Fruit fly (Drosophila melanogaster): ENCODE results near the gene CG15814.
A peak's percentile ranks its signal among the peaks of the same experiment; 100 is the strongest.

CG15814 gene

DNA sequence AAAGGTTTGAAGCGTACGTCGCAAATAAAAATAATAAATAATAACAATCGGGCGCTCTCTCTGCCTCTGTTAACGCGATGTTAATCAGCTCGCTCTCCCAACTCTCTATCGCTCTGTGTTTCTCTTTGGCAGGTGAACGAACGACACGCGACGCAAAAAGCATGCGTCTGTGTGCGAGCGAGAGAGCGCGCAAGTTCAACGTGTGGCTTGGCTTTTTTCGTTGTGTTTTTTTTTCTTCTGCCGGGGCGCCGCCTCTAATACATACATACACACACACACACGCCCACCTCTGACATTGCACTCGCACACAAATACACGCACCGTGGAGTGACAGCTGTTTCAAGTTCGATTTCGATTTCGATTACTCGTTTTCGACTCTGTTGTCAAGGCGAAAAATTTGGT, 28.5 kb upstream of the CG15814 start:
- TF ChIP-seq CTCF (optimal IDR thresholded peaks at IDR 0.05) (no peak), CG8478 (optimal IDR thresholded peaks at IDR 0.05) (no peak)

DNA sequence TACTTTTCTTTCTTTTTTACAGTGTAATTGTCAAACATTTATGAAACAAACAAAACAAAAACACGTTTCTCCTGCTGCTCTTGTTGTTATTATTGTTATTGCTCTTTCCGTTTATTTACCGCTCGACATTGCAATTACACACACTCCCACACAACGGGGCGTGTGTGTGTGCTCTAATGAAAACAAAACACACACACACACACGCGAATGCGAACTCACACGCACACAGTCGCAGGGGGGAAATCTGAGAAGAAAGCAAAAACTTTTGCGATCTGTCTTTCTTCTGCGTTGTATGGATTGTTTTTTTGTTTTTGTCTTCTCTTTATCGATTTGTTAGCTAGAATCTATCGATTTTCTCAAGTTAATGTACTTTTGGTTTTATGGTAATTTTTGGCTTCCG, 27.8 kb upstream of the CG15814 start:
- TF ChIP-seq CTCF (optimal IDR thresholded peaks at IDR 0.05) (no peak), CG8478 (optimal IDR thresholded peaks at IDR 0.05) (no peak)

DNA sequence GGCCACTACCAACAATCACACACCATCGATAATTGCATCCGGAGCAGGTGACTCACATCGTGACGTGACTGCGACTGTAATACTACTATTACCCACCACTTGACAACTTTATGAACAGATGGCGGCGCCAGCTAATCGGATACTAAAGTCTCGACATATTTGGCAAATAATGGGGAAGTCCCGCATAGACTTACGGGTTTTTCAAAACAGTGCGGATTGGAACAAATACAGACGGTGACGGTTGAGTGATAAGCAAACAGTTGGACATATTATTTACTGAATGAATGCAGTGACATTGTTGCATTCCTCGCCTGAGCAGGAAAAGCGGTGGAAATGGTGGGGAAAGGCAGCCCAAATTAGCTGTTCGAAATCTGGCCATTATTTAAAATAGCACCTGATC, 26.4 kb upstream of the CG15814 start:
- TF ChIP-seq CTCF (optimal IDR thresholded peaks at IDR 0.05) (no peak), CG8478 (optimal IDR thresholded peaks at IDR 0.05) (no peak)

DNA sequence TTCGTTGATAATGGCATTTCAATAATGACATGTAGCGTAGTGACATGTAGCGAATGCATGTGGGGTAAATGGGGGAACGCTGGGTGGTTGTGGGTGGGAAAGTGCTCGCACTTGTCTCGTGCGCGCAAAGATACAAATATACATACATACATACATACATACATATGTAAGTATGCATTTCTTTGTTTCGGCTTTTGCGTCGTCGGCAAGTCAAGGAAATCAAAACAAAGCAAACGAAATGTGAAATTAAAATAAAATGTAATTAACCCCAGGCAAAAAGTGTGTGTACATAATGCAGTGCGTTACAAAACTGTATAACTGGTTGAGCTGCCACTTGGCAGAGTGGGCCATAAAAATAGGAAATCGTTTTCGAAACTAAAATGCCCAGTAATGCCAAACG, 25.6 kb upstream of the CG15814 start:
- TF ChIP-seq CG8478 (optimal IDR thresholded peaks at IDR 0.05) (no peak), CTCF (optimal IDR thresholded peaks at IDR 0.05) (no peak)

DNA sequence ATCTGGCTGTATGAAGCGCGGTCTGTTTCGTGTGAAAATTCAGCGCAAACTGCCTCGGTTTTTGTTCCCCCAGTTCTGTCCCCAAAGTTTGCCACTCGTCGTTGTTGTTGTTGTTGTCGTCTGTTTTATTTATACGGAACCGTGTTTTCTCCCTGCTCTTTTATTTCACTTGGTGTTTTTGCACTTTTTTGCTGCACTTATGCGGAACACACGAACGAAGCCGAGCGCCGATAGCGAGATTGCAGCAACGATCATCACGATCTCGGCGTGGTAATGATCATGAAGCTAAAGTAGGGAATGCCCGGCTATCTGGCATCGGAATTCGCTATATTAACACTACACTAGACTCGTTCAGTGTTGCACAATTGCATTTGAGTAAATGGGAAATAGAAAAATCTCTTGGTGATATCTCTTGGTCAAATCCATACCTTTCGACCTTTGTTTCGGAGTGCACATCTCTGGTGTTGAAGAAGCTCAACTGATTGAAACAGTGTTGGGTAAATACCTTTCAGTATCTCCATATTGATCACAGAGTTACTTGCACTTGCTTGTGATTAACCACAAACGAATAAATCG, 25.0 kb upstream of the CG15814 start:
- TF ChIP-seq CTCF (optimal IDR thresholded peaks at IDR 0.05) (no peak), CG8478 (optimal IDR thresholded peaks at IDR 0.05) (no peak)

DNA sequence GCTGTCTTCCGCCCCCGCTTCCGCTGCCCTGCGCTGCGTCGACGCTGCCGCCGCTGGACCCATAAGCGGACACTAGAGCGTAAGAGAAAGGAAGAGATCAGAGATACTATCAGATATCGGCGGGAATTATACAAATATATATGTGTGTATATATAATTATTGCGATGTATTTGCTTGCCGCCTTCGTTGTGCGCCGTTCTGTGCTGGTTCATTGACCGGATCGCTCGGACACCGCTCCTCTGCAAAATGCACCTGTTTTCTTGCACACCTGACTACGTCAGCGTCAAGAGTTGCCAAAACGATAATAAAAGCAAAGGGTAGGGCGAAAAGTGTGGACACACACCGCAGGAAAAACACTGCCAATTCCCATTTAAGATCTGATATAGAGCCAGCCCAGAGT, 23.2 kb upstream of the CG15814 start:
- TF ChIP-seq CTCF (optimal IDR thresholded peaks at IDR 0.05): no peak
- TF ChIP-seq CG8478 (optimal IDR thresholded peaks at IDR 0.05): no peak

DNA sequence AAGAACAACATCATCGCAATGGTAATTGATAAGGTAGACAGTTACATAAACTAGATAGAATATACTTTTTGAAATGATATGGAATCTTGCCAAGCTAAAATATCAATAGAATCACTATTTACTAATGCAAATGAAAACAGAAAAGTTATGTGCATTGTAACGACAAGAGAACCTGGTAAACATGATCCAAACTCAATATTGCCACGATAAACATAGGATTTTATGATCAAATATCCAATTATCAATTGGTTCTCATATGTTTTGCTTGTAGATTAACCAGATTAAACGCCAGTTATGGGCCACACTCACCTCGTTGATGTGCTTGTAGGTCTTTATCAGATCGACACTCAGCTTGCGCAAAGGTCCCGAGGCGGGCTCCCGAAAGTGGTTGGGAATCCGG, 22.2 kb upstream of the CG15814 start:
- TF ChIP-seq CG8478 (optimal IDR thresholded peaks at IDR 0.05) (no peak), CTCF (optimal IDR thresholded peaks at IDR 0.05) (no peak)

DNA sequence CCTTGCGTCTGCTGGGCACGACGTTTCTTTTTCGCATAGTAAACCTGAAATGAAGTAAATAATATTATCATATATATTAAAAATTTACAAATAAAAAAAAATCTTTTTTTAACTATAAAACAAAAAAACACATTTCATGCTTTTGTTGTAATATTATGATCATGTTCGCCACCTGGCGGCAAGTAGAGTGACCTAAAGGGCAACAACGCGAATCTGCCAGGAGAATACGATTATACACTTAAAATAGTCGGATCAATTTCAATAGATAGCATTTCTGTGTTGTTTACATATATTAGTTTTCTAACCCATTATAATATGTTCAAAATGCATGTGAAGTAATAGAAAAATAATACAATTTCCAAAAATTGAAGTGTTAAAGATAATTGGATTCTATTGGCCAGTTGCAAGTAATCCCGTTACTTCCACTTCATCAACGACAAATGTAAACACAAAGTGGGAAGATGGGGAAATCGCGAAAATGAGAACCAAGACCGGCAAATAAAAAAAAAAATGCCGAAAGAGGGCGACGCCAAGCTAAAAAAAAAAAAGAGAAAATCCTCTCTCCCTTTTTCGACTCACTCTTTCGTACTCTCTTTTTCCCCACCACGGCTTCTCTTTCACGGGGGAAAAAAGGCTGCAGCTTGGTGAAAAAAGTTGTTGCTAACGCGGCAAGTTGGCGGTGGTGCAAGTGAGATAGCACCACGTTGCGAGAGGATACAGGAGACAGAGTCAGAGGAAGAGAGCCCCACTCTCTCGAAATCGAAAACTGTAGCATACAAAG, 20.7 kb upstream of the CG15814 start:
- TF ChIP-seq CTCF (optimal IDR thresholded peaks at IDR 0.05): peak in 1 of 2 experiments; percentile 65
- TF ChIP-seq CG8478 (optimal IDR thresholded peaks at IDR 0.05): no peak

DNA sequence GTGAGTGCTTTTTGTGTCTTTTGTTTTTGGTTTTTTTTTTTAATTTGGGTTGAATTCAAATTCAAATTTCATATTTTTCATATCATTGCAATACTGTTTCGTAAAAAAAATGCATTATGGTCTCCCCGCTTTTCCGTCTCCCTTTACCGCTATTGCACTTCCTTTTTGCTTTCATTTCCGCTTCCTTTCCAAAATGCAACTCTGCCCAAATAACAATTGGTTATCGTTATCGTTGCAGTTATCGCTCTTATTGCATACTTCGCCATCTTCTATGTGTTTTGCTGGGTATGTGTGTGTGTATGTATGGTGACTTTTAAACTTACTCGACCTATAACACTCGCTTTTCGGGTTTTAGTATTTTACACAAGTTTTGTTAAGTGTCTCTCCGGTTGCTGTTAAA, 15.0 kb upstream of the CG15814 start:
- TF ChIP-seq CTCF (optimal IDR thresholded peaks at IDR 0.05) (no peak), CG8478 (optimal IDR thresholded peaks at IDR 0.05) (no peak)

DNA sequence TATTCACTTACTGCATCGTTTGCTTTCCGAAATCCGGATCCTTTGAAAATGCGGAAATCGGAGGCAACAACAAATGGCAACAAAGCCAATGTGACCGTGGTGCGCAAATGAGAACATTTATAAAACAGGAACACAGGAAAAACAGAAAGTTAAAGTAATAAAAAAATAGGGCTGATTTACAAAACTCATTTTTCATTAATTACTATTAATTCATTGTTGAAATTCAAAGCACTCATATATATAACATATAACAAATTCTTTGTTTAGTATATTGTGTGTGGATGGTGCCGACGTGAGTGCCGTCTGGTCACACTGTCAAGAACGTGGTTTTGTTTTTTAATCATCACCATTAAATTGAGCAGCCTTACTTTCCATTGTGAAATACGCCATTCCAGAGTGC, 10.6 kb upstream of the CG15814 start, which contains the start of the genes Arp8 and CG6769:
Gene Arp8, minus strand, starts transcription at position 90 of the 400 bp plus-strand sequence.
Gene CG6769, plus strand, starts transcription at position 292 of the 400 bp plus-strand sequence.
- no peak for TF ChIP-seq CG8478 (optimal IDR thresholded peaks at IDR 0.05)
- no peak for TF ChIP-seq CTCF (optimal IDR thresholded peaks at IDR 0.05)

DNA sequence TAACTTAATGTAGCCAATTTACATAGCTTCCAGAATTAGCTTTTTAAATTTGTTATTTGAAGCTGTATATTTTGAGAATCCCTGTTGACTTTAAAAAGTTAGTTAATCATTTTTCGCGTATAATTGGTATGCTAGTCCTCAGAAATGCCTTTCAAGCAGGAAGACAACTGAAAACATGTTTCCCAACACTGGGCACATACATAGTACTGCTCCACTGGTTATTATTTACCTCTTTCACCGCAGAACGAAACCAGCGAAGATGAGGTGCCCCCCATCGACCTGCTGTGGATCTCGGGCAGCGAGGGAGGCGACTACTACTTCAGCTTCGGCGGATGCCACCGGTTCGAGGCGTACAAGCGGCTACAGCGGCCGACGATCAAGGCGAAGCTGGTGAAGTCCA, 7.7 kb upstream of the CG15814 start:
- TF ChIP-seq CG8478 (optimal IDR thresholded peaks at IDR 0.05): no peak
- no peak for TF ChIP-seq CTCF (optimal IDR thresholded peaks at IDR 0.05)

DNA sequence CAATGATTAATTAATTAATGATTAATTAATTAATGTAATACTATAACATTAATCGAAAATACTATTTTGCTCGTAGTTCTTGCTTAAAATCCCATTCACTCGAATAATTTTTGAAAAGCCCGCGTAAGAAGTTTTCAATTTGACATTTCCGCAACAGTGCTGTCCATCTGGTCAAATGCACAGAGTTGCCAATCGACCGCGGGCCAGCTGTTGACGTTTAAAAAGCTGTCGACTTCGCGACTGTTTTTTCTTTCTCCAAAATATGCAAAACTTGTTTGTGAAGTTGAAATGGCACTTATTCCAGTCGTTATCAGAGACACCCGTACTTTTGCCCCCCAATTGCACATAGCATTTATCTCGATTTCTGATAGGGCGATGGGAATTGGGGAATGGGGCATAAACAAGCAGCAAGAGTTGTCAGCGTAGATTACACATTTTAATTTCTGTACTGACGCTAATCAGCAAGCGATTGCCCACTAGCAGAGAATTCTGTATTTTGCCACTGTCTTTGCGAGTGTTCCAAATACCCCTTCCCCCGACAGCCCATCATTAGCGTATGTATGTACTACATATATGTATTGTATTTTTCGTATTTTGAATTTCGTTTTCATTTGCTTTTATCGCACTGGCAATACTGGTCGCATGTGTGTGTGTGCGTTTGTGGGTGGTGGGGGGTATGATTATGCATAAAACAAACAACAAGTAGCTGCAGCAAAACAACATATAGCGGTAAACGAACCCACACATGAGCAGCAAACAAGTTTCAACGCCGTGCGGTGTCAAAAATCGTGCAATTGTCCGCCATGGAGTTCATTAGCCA, 6.5 kb upstream of the CG15814 start, which contains the start of gene Srx:
Gene Srx, plus strand, starts transcription at position 517 of the 820 bp plus-strand sequence.
- TF ChIP-seq CTCF (optimal IDR thresholded peaks at IDR 0.05): no peak
- no peak for TF ChIP-seq CG8478 (optimal IDR thresholded peaks at IDR 0.05)

DNA sequence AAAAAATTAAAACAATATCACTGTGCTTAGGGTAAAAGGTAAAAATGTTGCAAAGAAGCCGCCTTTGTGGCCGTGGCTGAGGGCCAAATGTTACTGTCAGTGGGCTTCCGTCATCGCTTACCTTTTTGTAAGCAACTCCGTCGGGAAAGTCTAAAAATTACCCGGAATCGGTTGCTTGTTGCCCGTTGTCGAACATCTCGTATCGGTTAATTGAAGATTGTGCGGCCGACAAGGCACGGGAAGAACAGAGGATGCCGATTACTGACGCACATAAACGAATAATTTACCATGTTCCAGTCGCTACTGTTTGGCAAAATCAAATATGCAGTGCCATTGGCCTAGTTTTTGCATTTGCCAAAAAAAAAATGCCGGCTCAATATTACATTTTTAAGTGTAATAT, 5.9 kb upstream of the CG15814 start, which contains the start of gene Mco4:
Gene Mco4, minus strand, starts transcription at position 101 of the 400 bp plus-strand sequence.
- TF ChIP-seq CG8478 (optimal IDR thresholded peaks at IDR 0.05) (no peak), CTCF (optimal IDR thresholded peaks at IDR 0.05) (no peak)

DNA sequence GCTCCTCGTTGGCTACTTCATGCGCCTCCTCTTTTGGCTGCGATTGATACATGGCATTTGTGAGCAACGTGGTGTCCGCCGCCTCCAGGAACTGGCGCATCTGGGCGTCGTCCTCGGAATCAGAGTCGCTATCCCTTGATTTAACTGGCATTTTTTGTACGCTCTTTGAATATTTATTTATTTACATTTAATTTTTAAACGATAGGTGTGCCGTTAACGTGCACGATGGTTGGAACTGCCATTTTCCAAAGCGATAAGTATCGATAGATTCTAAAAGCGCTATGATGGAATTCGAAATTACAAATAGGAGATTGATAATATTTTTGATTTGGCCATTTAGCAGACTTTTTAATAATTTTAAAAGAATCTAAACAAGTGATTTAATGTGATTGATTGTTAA, 2.3 kb upstream of the CG15814 start, which contains the start of gene CG32554:
Gene CG32554, minus strand, starts transcription at position 229 of the 400 bp plus-strand sequence.
- TF ChIP-seq CG8478 (optimal IDR thresholded peaks at IDR 0.05): no peak
- no peak for TF ChIP-seq CTCF (optimal IDR thresholded peaks at IDR 0.05)

DNA sequence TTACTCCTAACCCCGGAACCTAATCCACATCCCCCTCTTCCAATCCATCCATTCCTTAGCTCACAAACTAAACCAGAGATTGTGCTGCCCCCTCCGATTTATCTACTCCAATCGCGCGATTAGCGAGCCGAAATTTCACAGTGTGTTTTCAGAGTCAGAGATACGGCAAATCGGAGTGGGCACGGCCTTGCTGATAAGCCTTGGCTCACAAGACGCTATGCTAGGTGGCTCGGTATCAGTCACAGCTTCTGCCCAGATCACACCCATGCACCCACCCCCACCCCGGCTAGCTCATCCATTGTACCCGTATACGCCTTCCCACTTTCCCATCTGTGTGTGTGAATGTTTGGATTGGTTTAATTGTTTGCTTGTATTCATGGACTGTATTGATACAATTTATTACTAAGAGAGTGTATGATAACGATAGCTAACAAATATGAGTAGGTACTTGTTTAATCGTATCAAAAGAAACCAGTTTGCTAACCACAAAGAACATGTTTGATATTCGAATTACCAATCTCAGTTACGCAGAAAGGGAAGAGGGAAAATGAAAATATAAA, 4.2 kb downstream of the CG15814 start:
- TF ChIP-seq CG8478 (optimal IDR thresholded peaks at IDR 0.05): no peak
- no peak for TF ChIP-seq CTCF (optimal IDR thresholded peaks at IDR 0.05)
